Worm (Caenorhabditis elegans) whole organism, young adult: Measurements from ENCODE around the gene dpf-1.

Experiments
- B0019.2 ChIP-seq: fragments of 200-800 bp; sonication (Bioruptor generic); conservative IDR thresholded peaks from 2 replicates; pipeline ENCODE4 v1.3.6; 2022; ENCODE audit warnings: missing genetic modification reagents, missing genetic modification characterization, missing compliant biosample characterization
- B0035.1 ChIP-seq: sonication (generic microtip); optimal IDR thresholded peaks from 2 replicates; lab custom pipeline; 2016; ENCODE audit warnings: missing genetic modification characterization, mild to moderate bottlenecking, missing compliant biosample characterization, missing genotype, missing genetic modification reagents
- C06A6.2 ChIP-seq: fragments of 200-800 bp; sonication (Bioruptor generic); conservative IDR thresholded peaks from 2 replicates; pipeline ENCODE4 v1.3.6; 2022; ENCODE audit warnings: missing genetic modification characterization, missing compliant biosample characterization
- F22D6.2 ChIP-seq: sonication (generic microtip); optimal IDR thresholded peaks from 2 replicates; lab custom pipeline; 2016; ENCODE audit warnings: mild to moderate bottlenecking, missing genetic modification characterization, missing compliant biosample characterization
- F33H1.4 ChIP-seq: fragments of 200-800 bp; sonication (Bioruptor generic); IDR thresholded peaks from 2 replicates; pipeline ENCODE4 v1.3.6; 2022; ENCODE audit warnings: missing genetic modification reagents, missing genetic modification characterization, missing compliant biosample characterization
- F55B11.4 ChIP-seq: sonication (generic microtip); optimal IDR thresholded peaks from 2 replicates; lab custom pipeline; 2016; ENCODE audit warnings: missing compliant biosample characterization, missing genetic modification characterization, borderline replicate concordance; ENCODE audit not compliant: insufficient read depth
- F57A8.1 ChIP-seq: fragments of 200-800 bp; sonication (Bioruptor generic); optimal IDR thresholded peaks from 2 replicates; lab custom pipeline; 2018; ENCODE audit warnings: mild to moderate bottlenecking, missing genetic modification characterization, moderate library complexity, missing compliant biosample characterization
- K11D2.4 ChIP-seq: fragments of 200-800 bp; sonication (Bioruptor generic); IDR thresholded peaks from 2 replicates; pipeline ENCODE4 v1.3.6; 2022; ENCODE audit warnings: missing genetic modification reagents, missing genetic modification characterization, missing compliant biosample characterization
- T26A5.8 ChIP-seq: sonication (generic microtip); optimal IDR thresholded peaks from 2 replicates; lab custom pipeline; 2016; ENCODE audit warnings: missing genetic modification characterization, missing compliant biosample characterization
- Y53F4B.3 ChIP-seq: fragments of 200-800 bp; sonication (Bioruptor generic); IDR thresholded peaks from 2 replicates; pipeline ENCODE4 v1.3.6; 2022; ENCODE audit warnings: missing genetic modification reagents, missing genetic modification characterization, missing compliant biosample characterization
- Y67H2A.10 ChIP-seq: fragments of 200-800 bp; sonication (Bioruptor generic); conservative IDR thresholded peaks from 2 replicates; pipeline ENCODE4 v1.3.6; 2022; ENCODE audit warnings: missing genetic modification reagents, missing genetic modification characterization, missing compliant biosample characterization
- Y79H2A.3 ChIP-seq: fragments of 200-800 bp; sonication (Bioruptor generic); conservative IDR thresholded peaks from 2 replicates; pipeline ENCODE4 v1.3.6; 2022; ENCODE audit warnings: missing genetic modification reagents, missing genetic modification characterization, missing compliant biosample characterization
- Y95B8A.8 ChIP-seq: fragments of 200-800 bp; sonication (Bioruptor generic); IDR thresholded peaks from 2 replicates; pipeline ENCODE4 v1.3.6; 2022; ENCODE audit warnings: missing genetic modification reagents, missing genetic modification characterization, missing compliant biosample characterization
- akir-1 ChIP-seq: fragments of 200-800 bp; sonication (Bioruptor generic); optimal IDR thresholded peaks from 2 replicates; lab custom pipeline; 2018; ENCODE audit warnings: mild to moderate bottlenecking, missing genetic modification characterization, moderate library complexity, missing compliant biosample characterization
- aptf-2 ChIP-seq: fragments of 200-800 bp; sonication (Bioruptor generic); conservative IDR thresholded peaks from 2 replicates; pipeline ENCODE4 v1.3.6; 2022; ENCODE audit warnings: missing genetic modification reagents, missing genetic modification characterization, missing compliant biosample characterization
- attf-3 ChIP-seq: fragments of 200-800 bp; sonication (Bioruptor generic); conservative IDR thresholded peaks from 2 replicates; pipeline ENCODE4 v1.3.6; 2022; ENCODE audit warnings: missing genetic modification reagents, missing genetic modification characterization, missing compliant biosample characterization
- attf-6 ChIP-seq: fragments of 200-800 bp; sonication (Bioruptor generic); IDR thresholded peaks from 2 replicates; pipeline ENCODE4 v1.3.6; 2022; ENCODE audit warnings: missing genetic modification reagents, missing genetic modification characterization, missing compliant biosample characterization
- bed-1 ChIP-seq: fragments of 200-800 bp; sonication (Bioruptor generic); IDR thresholded peaks from 2 replicates; pipeline ENCODE4 v1.3.6; 2022; ENCODE audit warnings: missing genetic modification reagents, missing genetic modification characterization, missing compliant biosample characterization
- bed-2 ChIP-seq: fragments of 200-800 bp; sonication (Bioruptor generic); IDR thresholded peaks from 2 replicates; pipeline ENCODE4 v1.3.6; 2022; ENCODE audit warnings: missing genetic modification reagents, missing genetic modification characterization, missing compliant biosample characterization
- ccch-3 ChIP-seq: fragments of 200-800 bp; sonication (Bioruptor generic); optimal IDR thresholded peaks from 2 replicates; lab custom pipeline; 2018; ENCODE audit warnings: mild to moderate bottlenecking, missing genetic modification characterization, missing compliant biosample characterization
- cebp-1 ChIP-seq, 2 experiments: fragments of 200-800 bp in 1 of 2; sonication (Bioruptor generic) in 1 of 2; sonication (generic microtip) in 1 of 2; IDR thresholded peaks in 1 of 2; optimal IDR thresholded peaks in 1 of 2; 2 replicates each; pipeline versions ENCODE4 v1.3.6 to Lab custom; 2017 to 2022; ENCODE audit warnings: missing compliant biosample characterization in 2 of 2, missing genetic modification characterization in 2 of 2, mild to moderate bottlenecking in 1 of 2, missing genetic modification reagents in 1 of 2, moderate library complexity in 1 of 2
- die-1 ChIP-seq: sonication (generic microtip); optimal IDR thresholded peaks from 2 replicates; lab custom pipeline; 2016; ENCODE audit warnings: missing genotype, mild to moderate bottlenecking, missing genetic modification characterization, missing compliant biosample characterization
- egrh-3 ChIP-seq: fragments of 200-800 bp; sonication (Bioruptor generic); IDR thresholded peaks from 2 replicates; pipeline ENCODE4 v1.3.6; 2022; ENCODE audit warnings: missing genetic modification reagents, missing genetic modification characterization, missing compliant biosample characterization
- fkh-3 ChIP-seq: sonication (generic microtip); optimal IDR thresholded peaks from 2 replicates; lab custom pipeline; 2016; ENCODE audit warnings: mild to moderate bottlenecking, missing genetic modification characterization, missing compliant biosample characterization
- gei-17 ChIP-seq: fragments of 200-800 bp; sonication (Bioruptor generic); optimal IDR thresholded peaks from 2 replicates; lab custom pipeline; 2018; ENCODE audit warnings: mild to moderate bottlenecking, missing genetic modification characterization, missing compliant biosample characterization
- him-1 ChIP-seq: sonication (generic microtip); optimal IDR thresholded peaks from 2 replicates; lab custom pipeline; 2016; ENCODE audit warnings: missing genotype, missing genetic modification reagents, missing genetic modification characterization, missing compliant biosample characterization
- hrde-1 ChIP-seq: sonication (generic microtip); optimal IDR thresholded peaks from 2 replicates; lab custom pipeline; 2016; ENCODE audit warnings: missing genetic modification characterization, mild to moderate bottlenecking, missing compliant biosample characterization, moderate library complexity, missing genotype, missing genetic modification reagents, borderline replicate concordance
- lin-26 ChIP-seq: fragments of 200-800 bp; sonication (Bioruptor generic); IDR thresholded peaks from 2 replicates; pipeline ENCODE4 v1.3.6; 2022; ENCODE audit warnings: missing genetic modification reagents, missing genetic modification characterization, missing compliant biosample characterization
- lsy-27 ChIP-seq: sonication (generic microtip); optimal IDR thresholded peaks from 2 replicates; lab custom pipeline; 2017; ENCODE audit warnings: missing genetic modification characterization, mild to moderate bottlenecking, missing compliant biosample characterization, antibody characterized with exemption, missing genotype, borderline replicate concordance; ENCODE audit not compliant: insufficient read depth
- madf-10 ChIP-seq: sonication (generic microtip); optimal IDR thresholded peaks from 2 replicates; lab custom pipeline; 2016; ENCODE audit warnings: mild to moderate bottlenecking, missing genetic modification characterization, missing compliant biosample characterization
- madf-6 ChIP-seq: fragments of 200-800 bp; sonication (Bioruptor generic); IDR thresholded peaks from 2 replicates; pipeline ENCODE4 v1.3.6; 2022; ENCODE audit warnings: missing genetic modification reagents, missing genetic modification characterization, missing compliant biosample characterization
- mes-4 ChIP-seq: sonication (generic microtip); optimal IDR thresholded peaks from 2 replicates; lab custom pipeline; 2016; ENCODE audit warnings: missing genotype, missing genetic modification characterization, missing compliant biosample characterization
- mxl-1 ChIP-seq: sonication (generic microtip); optimal IDR thresholded peaks from 2 replicates; lab custom pipeline; 2016; ENCODE audit warnings: missing genetic modification characterization, missing compliant biosample characterization
- nfya-1 ChIP-seq: sonication (generic microtip); optimal IDR thresholded peaks from 2 replicates; lab custom pipeline; 2017; ENCODE audit warnings: antibody characterized with exemption, missing compliant biosample characterization, missing genetic modification characterization, borderline replicate concordance; ENCODE audit not compliant: insufficient read depth
- nhr-120 ChIP-seq: fragments of 200-800 bp; sonication (Bioruptor generic); IDR thresholded peaks from 2 replicates; pipeline ENCODE4 v1.3.6; 2022; ENCODE audit warnings: missing genetic modification characterization, missing compliant biosample characterization
- pha-4 ChIP-seq: fragments of 150-350 bp; sonication (generic microtip); optimal IDR thresholded peaks from 2 replicates; lab custom pipeline; 2014; ENCODE audit warnings: missing biosample characterization, missing genetic modification reagents, missing genetic modification characterization
- snpc-1.3 ChIP-seq: sonication (generic microtip); optimal IDR thresholded peaks from 2 replicates; lab custom pipeline; 2017; ENCODE audit warnings: missing genetic modification characterization, mild to moderate bottlenecking, missing compliant biosample characterization, antibody characterized with exemption, moderate library complexity, missing genotype, missing genetic modification reagents; ENCODE audit not compliant: insufficient read depth
- snpc-3.4 ChIP-seq: sonication (generic microtip); optimal IDR thresholded peaks from 2 replicates; lab custom pipeline; 2017; ENCODE audit warnings: missing genetic modification characterization, mild to moderate bottlenecking, missing compliant biosample characterization, antibody characterized with exemption, moderate library complexity, missing genotype, missing genetic modification reagents
- snpc-4 ChIP-seq, 5 experiments: fragments of 150-350 bp in 1 of 5; sonication (generic microtip) in 4 of 5; optimal IDR thresholded peaks; 2 replicates each; lab custom pipeline; 2014 to 2018; ENCODE audit warnings: missing genetic modification characterization in 5 of 5, missing biosample characterization in 3 of 5, antibody characterized with exemption in 2 of 5, mild to moderate bottlenecking in 2 of 5, missing compliant biosample characterization in 2 of 5, missing genotype in 2 of 5, moderate library complexity in 2 of 5, missing genetic modification reagents in 1 of 5
- somi-1 ChIP-seq: fragments of 200-800 bp; sonication (Bioruptor generic); optimal IDR thresholded peaks from 2 replicates; lab custom pipeline; 2018; ENCODE audit warnings: mild to moderate bottlenecking, missing genetic modification characterization, missing compliant biosample characterization
- sptf-2 ChIP-seq: fragments of 200-800 bp; sonication (Bioruptor generic); optimal IDR thresholded peaks from 2 replicates; lab custom pipeline; 2018; ENCODE audit warnings: mild to moderate bottlenecking, missing genetic modification characterization, missing compliant biosample characterization
- tbp1 ChIP-seq: fragments of 200-800 bp; sonication (Bioruptor generic); optimal IDR thresholded peaks from 2 replicates; lab custom pipeline; 2018; ENCODE audit warnings: mild to moderate bottlenecking, missing genetic modification characterization, missing compliant biosample characterization
- unc-130 ChIP-seq: sonication (generic microtip); optimal IDR thresholded peaks from 2 replicates; lab custom pipeline; 2016; ENCODE audit warnings: missing genetic modification reagents, missing genetic modification characterization, missing compliant biosample characterization
- zim-3 ChIP-seq: sonication (generic microtip); optimal IDR thresholded peaks from 2 replicates; lab custom pipeline; 2017; ENCODE audit warnings: mild to moderate bottlenecking, missing genetic modification characterization, moderate library complexity, missing compliant biosample characterization

The dpf-1 gene

ce11 chrV:15465032-15465727 lies 5.9 kb upstream of the dpf-1 start, which contains the start of gene pqn-71 (continued):
- TF ChIP-seq Y79H2A.3 (GFP tag; lab: Robert Waterston, UW): 0 out of 2 replicates have a peak, but pooled peaks have one; percentile 52
- peak; percentile 91 for TF ChIP-seq somi-1
- TF ChIP-seq lsy-27: peak; percentile 91
- TF ChIP-seq F57A8.1 (GFP tag; lab: Kevin White, UChicago): peak; percentile 47
- peak; percentile 92 for TF ChIP-seq madf-10
- peak; percentile 41; the same call in 1 of the 2 replicates for TF ChIP-seq B0019.2 (GFP tag; lab: Robert Waterston, UW)
- TF ChIP-seq fkh-3 (tag; lab: Kevin White, UChicago): peak; percentile 84
- TF ChIP-seq die-1 (tag; lab: Kevin White, UChicago): peak; percentile 95
- TF ChIP-seq tbp1 (GFP tag; lab: Kevin White, UChicago): peak; percentile 99
- TF ChIP-seq F33H1.4: peak; percentile 62
- peak; percentile 74 for TF ChIP-seq unc-130 (GFP tag; lab: Kevin White, UChicago)
- peak; percentile 90 for TF ChIP-seq attf-6 (GFP tag; lab: Robert Waterston, UW)
- TF ChIP-seq egrh-3 (GFP tag; lab: Robert Waterston, UW): no peak
- TF ChIP-seq mxl-1: peak; percentile 93
- TF ChIP-seq zim-3: peak; percentile 87
- TF ChIP-seq sptf-2 (GFP tag; lab: Kevin White, UChicago): peak; percentile 89
- TF ChIP-seq hrde-1: peak; percentile 93
- peak; percentile 88 for TF ChIP-seq Y95B8A.8 (GFP tag; lab: Robert Waterston, UW)
- peak; percentile 0 for TF ChIP-seq akir-1 (GFP tag; lab: Kevin White, UChicago)
- no peak for TF ChIP-seq nfya-1 (tag; lab: Kevin White, UChicago)
- peak; percentile 99 for TF ChIP-seq him-1
- TF ChIP-seq C06A6.2: peak; percentile 82
- TF ChIP-seq gei-17 (GFP tag; lab: Kevin White, UChicago): peak; percentile 84
- TF ChIP-seq K11D2.4 (GFP tag; lab: Robert Waterston, UW): peak; percentile 93
- TF ChIP-seq aptf-2 (GFP tag; lab: Robert Waterston, UW): peak; percentile 60; the same call in 1 of the 2 replicates
- TF ChIP-seq snpc-4 (GFP tag; optimal IDR thresholded peaks at IDR 0.05; lab: Kevin White, UChicago): peak; percentile 82
- peak; percentile 80 to 93 (median 88) for TF ChIP-seq snpc-4 (tag; optimal IDR thresholded peaks at IDR 0.05; lab: Kevin White, UChicago)
- peak; percentile 92 for TF ChIP-seq B0035.1
- peak; percentile 71 for TF ChIP-seq mes-4
- TF ChIP-seq ccch-3: peak; percentile 47
- TF ChIP-seq lin-26 (GFP tag; lab: Robert Waterston, UW): peak; percentile 98
- peak; percentile 86 for TF ChIP-seq snpc-3.4 (tag; lab: Kevin White, UChicago)
- TF ChIP-seq pha-4 (tag; lab: Kevin White, UChicago): peak; percentile 6
- TF ChIP-seq F22D6.2 (tag; lab: Kevin White, UChicago): peak; percentile 85
- TF ChIP-seq Y53F4B.3 (GFP tag; lab: Robert Waterston, UW): peak; percentile 80; the same call in 1 of the 2 replicates
- no peak for TF ChIP-seq cebp-1 (GFP tag; IDR thresholded peaks at IDR 0.05; lab: Robert Waterston, UW)
- peak; percentile 86 for TF ChIP-seq cebp-1 (tag; optimal IDR thresholded peaks at IDR 0.05; lab: Kevin White, UChicago)
- 0 out of 2 replicates have a peak, but pooled peaks have one; percentile 72 for TF ChIP-seq bed-1 (GFP tag; lab: Robert Waterston, UW)
- peak; percentile 88; the same call in 1 of the 2 replicates for TF ChIP-seq nhr-120 (GFP tag; lab: Robert Waterston, UW)
- TF ChIP-seq T26A5.8 (tag; lab: Kevin White, UChicago): peak; percentile 90
- TF ChIP-seq madf-6 (GFP tag; lab: Robert Waterston, UW): peak; percentile 77
- no peak for TF ChIP-seq F55B11.4 (tag; lab: Kevin White, UChicago)
- peak; percentile 73 for TF ChIP-seq attf-3 (GFP tag; lab: Robert Waterston, UW)
- peak; percentile 94 for TF ChIP-seq snpc-1.3 (tag; lab: Kevin White, UChicago)
- TF ChIP-seq bed-2 (GFP tag; lab: Robert Waterston, UW): 0 out of 2 replicates have a peak, but pooled peaks have one; percentile 54
- TF ChIP-seq Y67H2A.10 (GFP tag; lab: Robert Waterston, UW): 0 out of 2 replicates have a peak, but pooled peaks have one; percentile 12
